Comparison of ENCODE assay signal across 1 worm cellular context in the genomic region with DNA sequence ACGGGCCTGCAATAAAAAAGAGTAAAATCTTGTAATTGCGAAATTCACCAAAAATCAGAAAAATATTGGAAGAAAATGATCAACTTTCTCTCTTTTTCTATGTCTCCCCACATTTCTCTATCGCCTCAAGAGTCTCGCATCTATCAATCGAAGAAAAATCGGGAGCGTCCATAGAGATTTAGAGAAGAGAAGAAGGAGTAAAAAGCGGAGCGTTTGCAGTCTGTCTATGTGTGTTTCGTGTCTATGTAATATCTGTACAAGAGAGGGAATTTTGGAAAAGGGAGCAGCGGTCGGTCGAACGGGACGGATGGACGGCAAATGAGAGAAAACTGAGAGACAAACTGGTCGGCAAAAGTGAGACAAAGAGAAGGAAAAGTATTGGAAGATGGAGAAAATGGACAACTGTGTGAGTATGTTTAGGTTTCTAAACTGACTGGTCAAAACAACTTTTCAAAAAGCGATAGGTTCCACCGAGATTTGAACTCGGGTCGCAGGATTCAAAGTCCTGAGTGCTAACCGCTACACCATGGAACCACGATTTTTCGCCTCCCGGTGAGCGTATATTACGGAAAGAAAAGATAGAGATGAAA.
TF ChIP-seq lines count a peak whose summit lies in the region.

No protein-coding gene starts in this region.

TF ChIP-seq in whole organism, L4 larva, 104 proteins besides CTCF, POLR2A, EP300 and RAD21 (continued from another document):
- TF ChIP-seq snpc-4 (tag; optimal IDR thresholded peaks at IDR 0.05; lab: Kevin White, UChicago) (no peak), daf-8 (GFP tag; IDR thresholded peaks at IDR 0.05; lab: Robert Waterston, UW) (no peak), lin-39 (tag; optimal IDR thresholded peaks at IDR 0.05; lab: Kevin White, UChicago) (no peak), F44E2.7 (GFP tag; IDR thresholded peaks at IDR 0.05; lab: Robert Waterston, UW) (no peak), tag-97 (GFP tag; IDR thresholded peaks at IDR 0.05; lab: Robert Waterston, UW) (no peak), F49E8.2 (tag; optimal IDR thresholded peaks at IDR 0.05; lab: Kevin White, UChicago; ENCODE audit: borderline replicate concordance) (no peak), lin-29 (GFP tag; IDR thresholded peaks at IDR 0.05; lab: Robert Waterston, UW) (no peak), arid-1 (GFP tag; conservative IDR thresholded peaks at IDR 0.05; lab: Robert Waterston, UW) (no peak), ceh-32 (tag; optimal IDR thresholded peaks at IDR 0.05; lab: Kevin White, UChicago; ENCODE audit: poor library complexity) (no peak), ceh-44 (GFP tag; IDR thresholded peaks at IDR 0.05; lab: Robert Waterston, UW) (no peak), ama-1 (optimal IDR thresholded peaks at IDR 0.05; lab: Kevin White, UChicago) (no peak), mdl-1 (tag; optimal IDR thresholded peaks at IDR 0.05; lab: Kevin White, UChicago) (peak in 1 of 2 experiments; percentile 29), Y105C5A.15 (GFP tag; IDR thresholded peaks at IDR 0.05; lab: Robert Waterston, UW) (no peak), set-16 (GFP tag; IDR thresholded peaks at IDR 0.05; lab: Robert Waterston, UW) (no peak), ceh-20 (GFP tag; IDR thresholded peaks at IDR 0.05; lab: Robert Waterston, UW) (0 out of 2 replicates have a peak, but pooled peaks have one; percentile 21), T20F7.1 (GFP tag; optimal IDR thresholded peaks at IDR 0.05; lab: Kevin White, UChicago) (no peak), dmd-9 (GFP tag; IDR thresholded peaks at IDR 0.05; lab: Robert Waterston, UW) (0 out of 2 replicates have a peak, but pooled peaks have one; percentile 29), madf-9 (GFP tag; conservative IDR thresholded peaks at IDR 0.05; lab: Robert Waterston, UW) (no peak), unc-62 (GFP tag; optimal IDR thresholded peaks at IDR 0.05 in 1 of 2; lab: Kevin White, UChicago) (peak in 1 of 2 experiments; percentile 41), unc-62 (tag; optimal IDR thresholded peaks at IDR 0.05; lab: Kevin White, UChicago) (no peak), hmg-1.1 (GFP tag; IDR thresholded peaks at IDR 0.05; lab: Robert Waterston, UW) (peak; percentile 44; the same call in 1 of the 2 replicates), Y75B8A.6 (GFP tag; IDR thresholded peaks at IDR 0.05; lab: Robert Waterston, UW) (no peak), jun-1 (tag; optimal IDR thresholded peaks at IDR 0.05; lab: Kevin White, UChicago) (no peak), cey-2 (tag; optimal IDR thresholded peaks at IDR 0.05; lab: Kevin White, UChicago; ENCODE audit: borderline replicate concordance, insufficient read depth) (no peak), Y5F2A.4 (GFP tag; optimal IDR thresholded peaks at IDR 0.05; lab: Kevin White, UChicago) (no peak), nhr-102 (tag; optimal IDR thresholded peaks at IDR 0.05; lab: Kevin White, UChicago) (no peak)
TF ChIP-seq in whole organism, L4 larva: peak in this region for 30.
